Worm (Caenorhabditis elegans) whole organism, young adult: ENCODE results near the gene C11D2.7.
A peak's percentile ranks its signal among the peaks of the same experiment; 100 is the strongest.

ENCODE experiments used
- C17E4.6 ChIP-seq: fragments of 200-800 bp; sonication (Bioruptor generic); IDR thresholded peaks from 2 replicates; pipeline ENCODE4 v1.3.6; 2022; ENCODE audit warnings: missing genetic modification reagents, missing genetic modification characterization, missing compliant biosample characterization
- F10E7.11 ChIP-seq: sonication (generic microtip); optimal IDR thresholded peaks from 2 replicates; lab custom pipeline; 2017; ENCODE audit warnings: mild to moderate bottlenecking, missing genetic modification characterization, moderate library complexity, missing compliant biosample characterization
- F49E8.2 ChIP-seq: sonication (generic microtip); optimal IDR thresholded peaks from 3 replicates; lab custom pipeline; 2017; ENCODE audit warnings: missing genetic modification characterization, mild to moderate bottlenecking, missing compliant biosample characterization, antibody characterized with exemption, moderate library complexity; ENCODE audit not compliant: insufficient read depth
- F57C9.4 ChIP-seq: sonication (generic microtip); optimal IDR thresholded peaks from 2 replicates; lab custom pipeline; 2017; ENCODE audit warnings: mild to moderate bottlenecking, missing genetic modification characterization, missing compliant biosample characterization
- T07F8.4 ChIP-seq: sonication (generic microtip); optimal IDR thresholded peaks from 2 replicates; lab custom pipeline; 2016; ENCODE audit warnings: mild to moderate bottlenecking, missing genetic modification characterization, moderate library complexity, missing compliant biosample characterization
- T26A5.8 ChIP-seq: sonication (generic microtip); optimal IDR thresholded peaks from 2 replicates; lab custom pipeline; 2016; ENCODE audit warnings: missing genetic modification characterization, missing compliant biosample characterization
- Y53F4B.3 ChIP-seq: fragments of 200-800 bp; sonication (Bioruptor generic); IDR thresholded peaks from 2 replicates; pipeline ENCODE4 v1.3.6; 2022; ENCODE audit warnings: missing genetic modification reagents, missing genetic modification characterization, missing compliant biosample characterization
- Y53G8AR.9 ChIP-seq: fragments of 200-800 bp; sonication (Bioruptor generic); conservative IDR thresholded peaks from 2 replicates; pipeline ENCODE4 v1.3.6; 2022; ENCODE audit warnings: missing genetic modification reagents, missing genetic modification characterization, missing compliant biosample characterization
- Y95B8A.8 ChIP-seq: fragments of 200-800 bp; sonication (Bioruptor generic); IDR thresholded peaks from 2 replicates; pipeline ENCODE4 v1.3.6; 2022; ENCODE audit warnings: missing genetic modification reagents, missing genetic modification characterization, missing compliant biosample characterization
- ZK185.1 ChIP-seq: sonication (generic microtip); optimal IDR thresholded peaks from 2 replicates; lab custom pipeline; 2016; ENCODE audit warnings: mild to moderate bottlenecking, missing genetic modification characterization, missing compliant biosample characterization; ENCODE audit not compliant: poor library complexity, severe bottlenecking
- akir-1 ChIP-seq: fragments of 200-800 bp; sonication (Bioruptor generic); optimal IDR thresholded peaks from 2 replicates; lab custom pipeline; 2018; ENCODE audit warnings: mild to moderate bottlenecking, missing genetic modification characterization, moderate library complexity, missing compliant biosample characterization
- aptf-2 ChIP-seq: fragments of 200-800 bp; sonication (Bioruptor generic); conservative IDR thresholded peaks from 2 replicates; pipeline ENCODE4 v1.3.6; 2022; ENCODE audit warnings: missing genetic modification reagents, missing genetic modification characterization, missing compliant biosample characterization
- attf-3 ChIP-seq: fragments of 200-800 bp; sonication (Bioruptor generic); conservative IDR thresholded peaks from 2 replicates; pipeline ENCODE4 v1.3.6; 2022; ENCODE audit warnings: missing genetic modification reagents, missing genetic modification characterization, missing compliant biosample characterization
- attf-5 ChIP-seq: fragments of 200-800 bp; sonication (Bioruptor generic); optimal IDR thresholded peaks from 2 replicates; lab custom pipeline; 2018; ENCODE audit warnings: mild to moderate bottlenecking, missing genetic modification characterization, missing compliant biosample characterization
- attf-6 ChIP-seq: fragments of 200-800 bp; sonication (Bioruptor generic); IDR thresholded peaks from 2 replicates; pipeline ENCODE4 v1.3.6; 2022; ENCODE audit warnings: missing genetic modification reagents, missing genetic modification characterization, missing compliant biosample characterization
- bed-1 ChIP-seq: fragments of 200-800 bp; sonication (Bioruptor generic); IDR thresholded peaks from 2 replicates; pipeline ENCODE4 v1.3.6; 2022; ENCODE audit warnings: missing genetic modification reagents, missing genetic modification characterization, missing compliant biosample characterization
- cebp-2 ChIP-seq: fragments of 200-800 bp; sonication (Bioruptor generic); IDR thresholded peaks from 2 replicates; pipeline ENCODE4 v1.3.6; 2022; ENCODE audit warnings: missing genetic modification characterization, missing compliant biosample characterization
- dpff-1 ChIP-seq: sonication (generic microtip); optimal IDR thresholded peaks from 2 replicates; lab custom pipeline; 2017; ENCODE audit warnings: mild to moderate bottlenecking, missing genetic modification characterization, missing compliant biosample characterization
- egl-18 ChIP-seq: fragments of 200-800 bp; sonication (Bioruptor generic); IDR thresholded peaks from 2 replicates; pipeline ENCODE4 v1.3.6; 2022; ENCODE audit warnings: missing genetic modification reagents, missing genetic modification characterization, missing compliant biosample characterization
- ets-4 ChIP-seq: fragments of 200-800 bp; sonication (Bioruptor generic); optimal IDR thresholded peaks from 2 replicates; lab custom pipeline; 2018; ENCODE audit warnings: mild to moderate bottlenecking, missing genetic modification characterization, missing compliant biosample characterization
- fkh-3 ChIP-seq: sonication (generic microtip); optimal IDR thresholded peaks from 2 replicates; lab custom pipeline; 2016; ENCODE audit warnings: mild to moderate bottlenecking, missing genetic modification characterization, missing compliant biosample characterization
- hmg-1.2 ChIP-seq: fragments of 200-800 bp; sonication (Bioruptor generic); IDR thresholded peaks from 2 replicates; pipeline ENCODE4 v1.3.6; 2022; ENCODE audit warnings: missing genetic modification reagents, missing genetic modification characterization, missing compliant biosample characterization
- hsf-1 ChIP-seq: fragments of 200-800 bp; sonication (Bioruptor generic); IDR thresholded peaks from 2 replicates; pipeline ENCODE4 v1.3.6; 2022; ENCODE audit warnings: missing genetic modification reagents, missing genetic modification characterization, missing compliant biosample characterization
- lag-1 ChIP-seq: fragments of 200-800 bp; sonication (Bioruptor generic); IDR thresholded peaks from 2 replicates; pipeline ENCODE4 v1.3.6; 2022; ENCODE audit warnings: missing genetic modification reagents, missing genetic modification characterization, missing compliant biosample characterization
- lin-35 ChIP-seq, 3 experiments: fragments of 150-350 bp in 2 of 3; sonication (generic microtip) in 1 of 3; optimal IDR thresholded peaks; 2 replicates each; lab custom pipeline; 2014 to 2018; ENCODE audit warnings: missing biosample characterization in 3 of 3, missing genetic modification characterization in 3 of 3, missing genetic modification reagents in 3 of 3
- madf-3 ChIP-seq: fragments of 200-800 bp; sonication (Bioruptor generic); IDR thresholded peaks from 2 replicates; pipeline ENCODE4 v1.3.6; 2022; ENCODE audit warnings: missing genetic modification reagents, missing genetic modification characterization, missing compliant biosample characterization
- mel-28 ChIP-seq: sonication (generic microtip); optimal IDR thresholded peaks from 2 replicates; lab custom pipeline; 2016; ENCODE audit warnings: borderline replicate concordance, mild to moderate bottlenecking, missing genetic modification characterization, missing compliant biosample characterization
- mes-4 ChIP-seq: sonication (generic microtip); optimal IDR thresholded peaks from 2 replicates; lab custom pipeline; 2016; ENCODE audit warnings: missing genotype, missing genetic modification characterization, missing compliant biosample characterization
- mxl-1 ChIP-seq: sonication (generic microtip); optimal IDR thresholded peaks from 2 replicates; lab custom pipeline; 2016; ENCODE audit warnings: missing genetic modification characterization, missing compliant biosample characterization
- nhr-90 ChIP-seq: sonication (generic microtip); optimal IDR thresholded peaks from 2 replicates; lab custom pipeline; 2016; ENCODE audit warnings: missing genotype, mild to moderate bottlenecking, missing genetic modification characterization, missing compliant biosample characterization
- pbrm-1 ChIP-seq: fragments of 200-800 bp; sonication (Bioruptor generic); IDR thresholded peaks from 2 replicates; pipeline ENCODE4 v1.3.6; 2022; ENCODE audit warnings: missing genetic modification reagents, missing genetic modification characterization, missing compliant biosample characterization
- rpc-1 ChIP-seq, 2 experiments: fragments of 150-350 bp in 1 of 2; sonication (generic microtip) in 1 of 2; optimal IDR thresholded peaks; 2 replicates each; lab custom pipeline; 2014 to 2018; ENCODE audit warnings: missing biosample characterization in 1 of 2, missing genetic modification characterization in 1 of 2, missing genetic modification reagents in 1 of 2, missing genotype in 1 of 2
- sea-2 ChIP-seq: fragments of 200-800 bp; sonication (Bioruptor generic); IDR thresholded peaks from 2 replicates; pipeline ENCODE4 v1.3.6; 2022; ENCODE audit warnings: missing genetic modification characterization, missing compliant biosample characterization
- snpc-1.1 ChIP-seq: sonication (generic microtip); optimal IDR thresholded peaks from 2 replicates; lab custom pipeline; 2017; ENCODE audit warnings: missing genetic modification characterization, mild to moderate bottlenecking, missing compliant biosample characterization, antibody characterized with exemption, moderate library complexity, missing genotype, missing genetic modification reagents; ENCODE audit not compliant: insufficient read depth
- snpc-1.3 ChIP-seq: sonication (generic microtip); optimal IDR thresholded peaks from 2 replicates; lab custom pipeline; 2017; ENCODE audit warnings: missing genetic modification characterization, mild to moderate bottlenecking, missing compliant biosample characterization, antibody characterized with exemption, moderate library complexity, missing genotype, missing genetic modification reagents; ENCODE audit not compliant: insufficient read depth
- zfh-2 ChIP-seq: fragments of 200-800 bp; sonication (Bioruptor generic); conservative IDR thresholded peaks from 2 replicates; pipeline ENCODE4 v1.3.6; 2022; ENCODE audit warnings: missing genetic modification reagents, missing genetic modification characterization, missing compliant biosample characterization
- ztf-25 ChIP-seq: fragments of 200-800 bp; sonication (Bioruptor generic); IDR thresholded peaks from 2 replicates; pipeline ENCODE4 v1.3.6; 2022; ENCODE audit warnings: missing genetic modification reagents, missing genetic modification characterization, missing compliant biosample characterization
- ztf-26 ChIP-seq: sonication (generic microtip); optimal IDR thresholded peaks from 2 replicates; lab custom pipeline; 2017; ENCODE audit warnings: missing genetic modification characterization, missing compliant biosample characterization
- ztf-28 ChIP-seq: fragments of 200-800 bp; sonication (Bioruptor generic); IDR thresholded peaks from 2 replicates; pipeline ENCODE4 v1.3.6; 2022; ENCODE audit warnings: missing genetic modification reagents, missing genetic modification characterization, missing compliant biosample characterization
- ztf-3 ChIP-seq: fragments of 200-800 bp; sonication (Bioruptor generic); optimal IDR thresholded peaks from 2 replicates; lab custom pipeline; 2018; ENCODE audit warnings: mild to moderate bottlenecking, missing genetic modification characterization, missing compliant biosample characterization

Gene C11D2.7

ce11 chrIV:6117741-6118265 is 37.4 kb downstream of the C11D2.7 start, which contains the start of gene zen-4 (continued):
- TF ChIP-seq ztf-25 (GFP tag; lab: Robert Waterston, UW) = no peak
- TF ChIP-seq lag-1 (GFP tag; lab: Robert Waterston, UW) = no peak
- no peak for TF ChIP-seq zfh-2 (GFP tag; lab: Robert Waterston, UW)
- TF ChIP-seq hsf-1 (GFP tag; lab: Robert Waterston, UW) = peak; percentile 82
- TF ChIP-seq attf-3 (GFP tag; lab: Robert Waterston, UW) = peak; percentile 65; the same call in 1 of the 2 replicates
- TF ChIP-seq T26A5.8 (tag; lab: Kevin White, UChicago) = no peak
- TF ChIP-seq aptf-2 (GFP tag; lab: Robert Waterston, UW) = 0 out of 2 replicates have a peak, but pooled peaks have one; percentile 38
- no peak for TF ChIP-seq ztf-26 (tag; lab: Kevin White, UChicago)
- TF ChIP-seq sea-2 (GFP tag; lab: Robert Waterston, UW) = no peak
- TF ChIP-seq fkh-3 (tag; lab: Kevin White, UChicago) = no peak
- TF ChIP-seq bed-1 (GFP tag; lab: Robert Waterston, UW) = no peak
- no peak for TF ChIP-seq dpff-1 (tag; lab: Kevin White, UChicago)
- peak; percentile 86 for TF ChIP-seq snpc-1.3 (tag; lab: Kevin White, UChicago)
- no peak for TF ChIP-seq F57C9.4 (tag; lab: Kevin White, UChicago)
- TF ChIP-seq lin-35 (GFP tag; optimal IDR thresholded peaks at IDR 0.05; lab: Kevin White, UChicago) = no peak
- 0 out of 2 replicates have a peak, but pooled peaks have one; percentile 54 for TF ChIP-seq ztf-28 (GFP tag; lab: Robert Waterston, UW)
- TF ChIP-seq F10E7.11 (tag; lab: Kevin White, UChicago) = no peak
- no peak for TF ChIP-seq nhr-90 (tag; lab: Kevin White, UChicago)
- TF ChIP-seq Y53G8AR.9 (GFP tag; lab: Robert Waterston, UW) = peak; percentile 90
- TF ChIP-seq ets-4 (GFP tag; lab: Kevin White, UChicago) = no peak
- TF ChIP-seq mel-28 (tag; lab: Kevin White, UChicago) = no peak
- no peak for TF ChIP-seq akir-1 (GFP tag; lab: Kevin White, UChicago)
- TF ChIP-seq madf-3 (GFP tag; lab: Robert Waterston, UW) = peak; percentile 84
- no peak for TF ChIP-seq egl-18
- peak; percentile 99 for TF ChIP-seq F49E8.2 (tag; lab: Kevin White, UChicago)
- TF ChIP-seq snpc-1.1 = peak; percentile 97
- no peak for TF ChIP-seq rpc-1 (optimal IDR thresholded peaks at IDR 0.05; lab: Kevin White, UChicago)
- peak; percentile 1 for TF ChIP-seq rpc-1 (tag; optimal IDR thresholded peaks at IDR 0.05; lab: Kevin White, UChicago)
- no peak for TF ChIP-seq mxl-1 (tag; lab: Kevin White, UChicago)
- peak; percentile 96 for TF ChIP-seq hmg-1.2 (GFP tag; lab: Robert Waterston, UW)
- peak; percentile 90 for TF ChIP-seq C17E4.6
- TF ChIP-seq Y95B8A.8 (GFP tag; lab: Robert Waterston, UW) = peak; percentile 83; the same call in 1 of the 2 replicates
- peak; percentile 36 for TF ChIP-seq T07F8.4
- TF ChIP-seq Y53F4B.3 (GFP tag; lab: Robert Waterston, UW) = peak; percentile 59; the same call in 1 of the 2 replicates
- TF ChIP-seq mes-4 (tag; lab: Kevin White, UChicago) = peak; percentile 90
- TF ChIP-seq pbrm-1 (GFP tag; lab: Robert Waterston, UW) = peak; percentile 100
- no peak for TF ChIP-seq attf-5 (GFP tag; lab: Kevin White, UChicago)

ce11 chrIV:6112291-6112690 is 42.9 kb downstream of the C11D2.7 start, which contains the start of gene M03D4.3:
TSS of gene M03D4.3 (minus strand) at chrIV:6112391.
- TF ChIP-seq ztf-3 (GFP tag; lab: Kevin White, UChicago) (no peak), cebp-2 (GFP tag; lab: Robert Waterston, UW) (no peak), ets-4 (GFP tag; lab: Kevin White, UChicago) (no peak), attf-6 (no peak), ZK185.1 (tag; lab: Kevin White, UChicago) (no peak)
